Worm (Caenorhabditis elegans) whole organism, mixed stage, embryonic: Measurements from ENCODE around the gene R05D8.9.

ENCODE experiments used
- blmp-1 ChIP-seq: fragments of 150-350 bp; optimal IDR thresholded peaks from 2 replicates; lab custom pipeline; 2014; ENCODE audit warnings: missing biosample characterization, missing genetic modification characterization
- ceh-39 ChIP-seq: fragments of 150-350 bp; optimal IDR thresholded peaks from 2 replicates; lab custom pipeline; 2014; ENCODE audit warnings: missing biosample characterization, missing genetic modification characterization
- ceh-83 ChIP-seq: fragments of 200-800 bp; sonication (Bioruptor generic); optimal IDR thresholded peaks from 2 replicates; lab custom pipeline; 2018; ENCODE audit warnings: mild to moderate bottlenecking, missing genetic modification characterization, missing compliant biosample characterization
- ces-1 ChIP-seq: fragments of 150-350 bp; optimal IDR thresholded peaks from 2 replicates; lab custom pipeline; 2014; ENCODE audit warnings: missing biosample characterization, missing genetic modification reagents, missing genetic modification characterization
- elt-1 ChIP-seq: sonication (generic microtip); optimal IDR thresholded peaks from 2 replicates; lab custom pipeline; 2017; ENCODE audit warnings: missing genetic modification characterization, mild to moderate bottlenecking, missing compliant biosample characterization, antibody characterized with exemption, moderate library complexity, borderline replicate concordance; ENCODE audit not compliant: insufficient read depth
- nhr-12 ChIP-seq: fragments of 150-350 bp; optimal IDR thresholded peaks from 2 replicates; lab custom pipeline; 2014; ENCODE audit warnings: missing biosample characterization, missing genetic modification characterization
- nhr-237 ChIP-seq: fragments of 150-350 bp; optimal IDR thresholded peaks from 2 replicates; lab custom pipeline; 2014; ENCODE audit warnings: missing biosample characterization, missing genetic modification characterization
- nhr-28 ChIP-seq: fragments of 150-350 bp; optimal IDR thresholded peaks from 2 replicates; lab custom pipeline; 2014; ENCODE audit warnings: missing biosample characterization, missing genetic modification characterization
- nhr-76 ChIP-seq: sonication (generic microtip); optimal IDR thresholded peaks from 2 replicates; lab custom pipeline; 2017; ENCODE audit warnings: missing biosample characterization, missing genetic modification characterization
- pha-4 ChIP-seq: fragments of 150-350 bp; optimal IDR thresholded peaks from 2 replicates; lab custom pipeline; 2018; ENCODE audit warnings: missing biosample characterization, missing genetic modification reagents, missing genetic modification characterization
- snpc-4 ChIP-seq: fragments of 150-350 bp; optimal IDR thresholded peaks from 2 replicates; lab custom pipeline; 2014; ENCODE audit warnings: missing biosample characterization, missing genetic modification characterization
- unc-39 ChIP-seq: fragments of 150-350 bp; optimal IDR thresholded peaks from 2 replicates; lab custom pipeline; 2014; ENCODE audit warnings: missing biosample characterization, missing genetic modification characterization
- unc-62 ChIP-seq: fragments of 150-350 bp; optimal IDR thresholded peaks from 2 replicates; lab custom pipeline; 2014; ENCODE audit warnings: missing biosample characterization, missing genetic modification reagents, missing genetic modification characterization
- ztf-11 ChIP-seq: fragments of 150-350 bp; optimal IDR thresholded peaks from 2 replicates; lab custom pipeline; 2014; ENCODE audit warnings: missing biosample characterization, missing genetic modification characterization

DNA sequence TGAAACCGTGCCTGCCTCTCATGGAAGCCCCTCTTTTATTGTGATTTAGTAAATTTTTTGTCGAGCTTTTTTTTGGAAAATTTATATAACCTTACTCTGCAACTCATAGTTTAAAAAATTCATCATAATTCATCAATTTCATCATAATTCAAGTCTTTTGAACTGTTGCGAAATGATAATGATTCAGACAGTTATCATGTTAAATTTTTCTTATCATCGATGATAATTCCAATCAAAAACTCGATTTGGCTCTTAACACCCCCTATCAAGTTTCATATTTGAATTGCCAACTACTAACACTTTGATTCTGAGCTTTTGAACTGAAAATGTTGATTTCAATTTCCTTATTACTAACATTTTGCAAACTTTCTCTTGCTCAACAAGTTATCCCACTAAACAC lies 42.8 kb upstream of the R05D8.9 start, which contains the start of gene F54E2.1:
- TF ChIP-seq ces-1 (GFP tag; lab: Kevin White, UChicago), result no peak
- no peak for TF ChIP-seq nhr-28 (tag; lab: Kevin White, UChicago)
- TF ChIP-seq unc-62 (GFP tag; lab: Kevin White, UChicago), result no peak
- no peak for TF ChIP-seq nhr-237
- TF ChIP-seq ztf-11 (tag; lab: Kevin White, UChicago), result no peak
- TF ChIP-seq ceh-83, result no peak
- no peak for TF ChIP-seq elt-1
- TF ChIP-seq unc-39 (tag; lab: Kevin White, UChicago), result no peak
- TF ChIP-seq ceh-39 (tag; lab: Kevin White, UChicago), result no peak
- no peak for TF ChIP-seq blmp-1 (tag; lab: Kevin White, UChicago)
- no peak for TF ChIP-seq nhr-76 (tag; lab: Kevin White, UChicago)
- TF ChIP-seq snpc-4 (tag; lab: Kevin White, UChicago), result no peak
- TF ChIP-seq nhr-12 (tag; lab: Kevin White, UChicago), result no peak
- no peak for TF ChIP-seq pha-4
